Fruit fly (Drosophila melanogaster) Kc167 (cell line): ENCODE data around the gene beat-IIa.

Source experiments
- h ChIP-seq: fragments of >200 bp; optimal IDR thresholded peaks from 3 replicates; lab custom pipeline; 2018; ENCODE audit warnings: missing external identifiers
- insv ChIP-seq: fragments of >200 bp; optimal IDR thresholded peaks from 3 replicates; lab custom pipeline; 2018; ENCODE audit warnings: missing external identifiers
- psq ChIP-seq: fragments of >200 bp; optimal IDR thresholded peaks from 2 replicates; lab custom pipeline; 2017; ENCODE audit warnings: missing external identifiers

dm6 chr3R:17379742-17380141 is 13.8 kb upstream of the beat-IIa start, which contains the start of gene lute:
- TF ChIP-seq psq (lab: Kevin White, UChicago), result no peak
- TF ChIP-seq h (lab: Kevin White, UChicago), result no peak
- TF ChIP-seq insv (lab: Kevin White, UChicago), result no peak
